Worm (Caenorhabditis elegans) whole organism, late embryonic: Measurements from ENCODE around the gene R13H4.5.
"Not testable (repeated sequence)": the region's sequence is repeated elsewhere in the genome, so short reads cannot be mapped to it uniquely, and the experiment has no call there.

ENCODE experiments used
- ahr-1 ChIP-seq: sonication (generic microtip); optimal IDR thresholded peaks from 2 replicates; lab custom pipeline; 2016; ENCODE audit warnings: missing genetic modification characterization, missing compliant biosample characterization
- ceh-24 ChIP-seq: sonication (generic microtip); optimal IDR thresholded peaks from 2 replicates; lab custom pipeline; 2016; ENCODE audit warnings: mild to moderate bottlenecking, missing genetic modification characterization, missing compliant biosample characterization
- ceh-45 ChIP-seq: fragments of 200-800 bp; sonication (Bioruptor generic); IDR thresholded peaks from 2 replicates; pipeline ENCODE4 v1.3.6; 2022; ENCODE audit warnings: missing genetic modification reagents, missing genetic modification characterization, missing compliant biosample characterization
- ets-4 ChIP-seq: sonication (generic microtip); optimal IDR thresholded peaks from 2 replicates; lab custom pipeline; 2016; ENCODE audit warnings: missing genetic modification characterization, missing compliant biosample characterization
- odd-2 ChIP-seq: sonication (generic microtip); optimal IDR thresholded peaks from 2 replicates; lab custom pipeline; 2017; ENCODE audit warnings: antibody characterized with exemption, mild to moderate bottlenecking, missing genetic modification characterization, missing compliant biosample characterization
- pax-1 ChIP-seq: fragments of 150-350 bp; optimal IDR thresholded peaks from 2 replicates; lab custom pipeline; 2014; ENCODE audit warnings: missing biosample characterization, missing genetic modification characterization
- pha-4 ChIP-seq: fragments of 150-350 bp; optimal IDR thresholded peaks from 2 replicates; lab custom pipeline; 2018; ENCODE audit warnings: missing biosample characterization, missing genetic modification reagents, missing genetic modification characterization
- pqm-1 ChIP-seq: sonication (generic microtip); optimal IDR thresholded peaks from 2 replicates; lab custom pipeline; 2016; ENCODE audit warnings: missing genetic modification characterization, missing compliant biosample characterization
- tbx-7 ChIP-seq: sonication (generic microtip); optimal IDR thresholded peaks from 2 replicates; lab custom pipeline; 2016; ENCODE audit warnings: missing genotype, missing genetic modification characterization, missing compliant biosample characterization
- unc-55 ChIP-seq: sonication (generic microtip); optimal IDR thresholded peaks from 2 replicates; lab custom pipeline; 2017; ENCODE audit warnings: missing biosample characterization, missing genetic modification reagents, missing genetic modification characterization

DNA sequence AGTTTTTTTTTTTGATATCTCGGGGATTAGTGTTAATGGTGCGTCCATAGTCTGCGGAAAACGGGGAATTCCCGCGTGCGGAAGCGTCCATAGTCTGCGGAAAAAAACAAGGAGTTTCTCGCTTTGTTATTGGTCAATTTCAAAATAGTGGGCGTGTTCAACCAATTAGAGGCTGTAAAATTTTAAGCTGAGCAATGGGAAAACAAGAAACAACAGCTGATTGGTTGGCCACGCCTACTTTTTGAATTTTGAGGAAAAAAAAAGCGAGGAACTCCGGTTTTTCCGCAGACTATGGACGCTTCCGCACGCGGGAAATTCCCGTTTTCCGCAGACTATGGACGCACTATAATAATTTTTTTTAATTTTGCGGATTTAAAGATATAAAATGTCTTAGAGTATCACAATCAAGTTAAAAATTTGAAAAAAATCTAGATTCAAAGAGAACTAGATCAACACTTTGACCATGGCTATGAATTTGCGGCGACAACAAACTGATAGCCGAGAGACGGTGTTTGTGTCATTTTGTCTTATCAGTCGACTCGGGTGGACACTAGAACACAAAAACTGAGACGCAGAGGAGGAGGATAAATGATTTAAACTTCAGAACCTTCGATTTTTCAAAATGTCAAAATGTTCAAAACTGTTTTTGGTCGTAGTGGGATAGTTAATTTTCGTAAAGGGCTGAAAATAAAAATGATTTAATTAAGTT lies 37.2 kb upstream of the R13H4.5 start:
- not testable (repeated sequence) for TF ChIP-seq unc-55 (GFP tag; lab: Kevin White, UChicago); ahr-1 (tag; lab: Kevin White, UChicago); ceh-24 (tag; lab: Kevin White, UChicago); tbx-7; odd-2 (tag; lab: Kevin White, UChicago); pax-1; ets-4 (tag; lab: Kevin White, UChicago); ceh-45 (GFP tag; lab: Robert Waterston, UW); pha-4 (tag; lab: Kevin White, UChicago); pqm-1 (tag; lab: Kevin White, UChicago)
